Fruit fly (Drosophila melanogaster): ENCODE measurements around the gene CG5556.

Gene CG5556

DNA sequence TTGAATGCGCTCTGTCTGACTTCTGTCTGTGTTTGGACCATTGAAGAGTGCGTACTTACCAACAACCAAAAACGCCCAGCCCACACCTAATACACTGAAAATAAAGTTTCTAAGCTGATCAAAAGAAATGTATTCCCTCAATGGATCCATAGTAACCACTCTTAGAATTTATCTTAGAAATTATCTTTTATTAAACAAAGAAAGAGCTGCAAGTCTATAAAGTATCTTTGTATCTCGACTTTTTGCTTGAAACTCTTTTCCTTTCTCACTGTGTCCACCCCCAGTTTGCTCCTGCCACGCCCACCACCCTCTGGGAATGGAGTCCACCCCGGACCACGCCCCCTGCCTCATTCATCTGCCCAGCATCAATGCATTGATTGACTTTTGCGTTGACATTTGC lies 25.0 kb upstream of the CG5556 start (continued):
- TF ChIP-seq Hr51 (GFP tag; optimal IDR thresholded peaks at IDR 0.05) (peak in 1 of 2 experiments; percentile 1), pho (GFP tag; optimal IDR thresholded peaks at IDR 0.05) (no peak), CG4854 (GFP tag; optimal IDR thresholded peaks at IDR 0.05) (no peak), CG17359 (tag; optimal IDR thresholded peaks at IDR 0.05) (peak; percentile 15), Hr78 (GFP tag; optimal IDR thresholded peaks at IDR 0.05) (no peak), CG13287 (GFP tag; IDR thresholded peaks at IDR 0.05; ENCODE audit: partially characterized antibody) (no peak), CG2712 (tag; optimal IDR thresholded peaks at IDR 0.05) (peak; percentile 26), B-H2 (GFP tag; optimal IDR thresholded peaks at IDR 0.05) (no peak), CG32772 (GFP tag; IDR thresholded peaks at IDR 0.05) (0 out of 2 replicates have a peak, but pooled peaks have one; percentile 12), ssp (GFP tag; IDR thresholded peaks at IDR 0.05) (0 out of 2 replicates have a peak, but pooled peaks have one; percentile 36), nmo (GFP tag; optimal IDR thresholded peaks at IDR 0.05) (no peak), zfh2 (GFP tag; optimal IDR thresholded peaks at IDR 0.05) (no peak), ara (GFP tag; IDR thresholded peaks at IDR 0.05) (0 out of 2 replicates have a peak, but pooled peaks have one; percentile 24), gcm (GFP tag; optimal IDR thresholded peaks at IDR 0.05) (no peak), Blimp-1 (GFP tag; optimal IDR thresholded peaks at IDR 0.05) (peak; percentile 21), CG1603 (tag; optimal IDR thresholded peaks at IDR 0.05) (no peak), Gug (GFP tag; IDR thresholded peaks at IDR 0.05) (no peak), kay (GFP tag; optimal IDR thresholded peaks at IDR 0.05) (no peak), lmd (GFP tag; IDR thresholded peaks at IDR 0.05) (0 out of 2 replicates have a peak, but pooled peaks have one; percentile 9), Sox102F (GFP tag; optimal IDR thresholded peaks at IDR 0.05) (peak; percentile 27), CG2120 (GFP tag; optimal IDR thresholded peaks at IDR 0.05) (peak; percentile 2), shn (GFP tag; optimal IDR thresholded peaks at IDR 0.05) (no peak), CG7745 (tag; optimal IDR thresholded peaks at IDR 0.05) (no peak), ken (GFP tag; IDR thresholded peaks at IDR 0.05) (no peak), sisA (GFP tag; IDR thresholded peaks at IDR 0.05) (peak; percentile 7; the same call in 1 of the 2 replicates), tap (tag; optimal IDR thresholded peaks at IDR 0.05) (no peak), ttk (GFP tag; IDR thresholded peaks at IDR 0.05) (peak; percentile 28; the same call in 1 of the 2 replicates)

DNA sequence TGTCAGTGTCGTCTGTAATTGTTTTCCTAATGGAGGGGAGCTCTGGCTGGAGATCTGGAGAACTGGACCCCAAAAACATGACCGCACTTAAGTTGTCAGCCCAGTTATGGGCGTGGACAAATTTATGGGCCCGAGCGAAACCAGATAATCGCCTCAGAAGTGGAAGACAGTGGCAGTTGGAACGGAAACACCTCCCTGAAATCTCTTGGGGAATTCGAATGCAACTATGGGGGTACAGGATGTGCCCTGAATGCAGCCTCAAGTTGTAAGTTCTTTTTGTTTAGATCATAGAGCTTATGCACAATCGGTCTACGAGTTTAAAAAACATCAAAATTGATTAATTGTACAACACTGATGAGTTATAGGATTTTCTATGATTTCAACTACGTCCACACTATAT lies 15.0 kb upstream of the CG5556 start, which contains the start of gene CG14346:
Gene CG14346, plus strand, starts transcription at position 301 of the 400 bp plus-strand sequence.
- TF ChIP-seq stwl (tag; optimal IDR thresholded peaks at IDR 0.05) = peak; percentile 22
- no peak for TF ChIP-seq dm (GFP tag; optimal IDR thresholded peaks at IDR 0.05)
- no peak for TF ChIP-seq Fer1 (GFP tag; optimal IDR thresholded peaks at IDR 0.05)

DNA sequence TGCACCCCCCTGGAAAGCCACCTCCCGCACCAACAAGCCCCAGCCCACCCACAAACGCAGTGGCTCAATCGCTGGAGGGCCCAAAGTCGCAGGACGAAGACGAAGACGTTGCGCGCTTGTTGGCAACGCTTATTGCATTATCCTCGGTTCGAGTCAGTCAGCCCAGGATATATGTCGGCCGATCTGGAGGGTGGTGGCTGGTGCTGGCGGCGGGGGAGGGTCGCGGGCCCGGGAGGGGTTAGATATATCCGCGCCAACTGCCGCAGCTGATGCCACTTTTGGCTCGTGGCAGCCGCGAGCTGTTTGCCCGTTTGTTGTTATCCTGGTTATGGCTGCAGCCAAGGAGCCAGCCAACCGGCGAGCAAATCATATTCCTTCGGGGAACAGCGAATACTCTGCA lies 12.4 kb upstream of the CG5556 start:
- TF ChIP-seq br (optimal IDR thresholded peaks at IDR 0.05) = no peak
- peak; percentile 59 for TF ChIP-seq Hr39 (optimal IDR thresholded peaks at IDR 0.05)

DNA sequence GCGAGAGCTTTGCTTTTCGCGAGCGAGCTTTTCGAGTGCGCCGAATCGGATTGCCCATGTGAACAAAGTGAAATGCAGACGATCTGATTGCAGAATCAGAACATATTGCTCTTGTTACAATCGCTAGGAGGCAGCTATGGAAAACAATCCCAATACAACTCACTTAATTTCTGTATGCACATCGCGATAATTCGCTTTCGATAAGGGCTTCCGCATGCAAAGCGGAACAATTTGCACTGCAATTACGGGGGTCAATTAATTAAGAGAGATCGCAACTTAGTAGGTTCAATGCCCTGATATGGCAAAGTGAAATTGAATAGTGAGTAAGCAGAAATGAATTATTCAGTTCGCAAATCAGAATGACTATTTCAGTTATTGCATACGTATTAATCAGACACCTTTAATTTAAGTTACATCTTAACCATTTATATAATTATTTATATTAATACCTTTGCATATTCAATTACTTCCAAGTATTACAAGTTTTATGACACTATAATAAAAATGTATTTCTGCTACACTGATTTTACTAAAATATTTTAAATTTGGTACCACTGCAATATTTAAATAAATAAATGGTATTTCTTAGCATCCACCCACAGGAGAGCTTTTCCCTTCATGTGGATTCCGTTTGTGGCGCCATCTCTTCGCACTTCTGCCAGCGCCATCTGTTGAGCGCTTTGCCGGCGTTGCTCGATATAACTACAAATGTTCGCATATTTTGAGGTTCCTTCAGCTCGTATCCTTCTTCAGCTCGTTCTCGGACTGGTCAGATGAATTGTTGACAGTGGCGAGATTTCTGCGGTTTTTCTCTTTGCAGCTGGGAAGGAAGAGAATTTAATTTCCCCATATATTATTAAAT lies 9.3 kb upstream of the CG5556 start, which contains the start of gene NLaz:
Gene NLaz, minus strand, starts transcription at position 51 of the 862 bp plus-strand sequence.
- TF ChIP-seq CG2202 (tag; optimal IDR thresholded peaks at IDR 0.05) = no peak
- no peak for TF ChIP-seq mam (GFP tag; optimal IDR thresholded peaks at IDR 0.05)
- TF ChIP-seq CG4820 (GFP tag; optimal IDR thresholded peaks at IDR 0.05) = peak; percentile 50
- no peak for TF ChIP-seq Deaf1 (tag; optimal IDR thresholded peaks at IDR 0.05)
- no peak for TF ChIP-seq usp (GFP tag; optimal IDR thresholded peaks at IDR 0.05)
- no peak for TF ChIP-seq CG13424 (tag; optimal IDR thresholded peaks at IDR 0.05)
- no peak for TF ChIP-seq CG13775 (GFP tag; optimal IDR thresholded peaks at IDR 0.05)
- TF ChIP-seq Blimp-1 (GFP tag; optimal IDR thresholded peaks at IDR 0.05) = no peak
- no peak for TF ChIP-seq CG12071 (GFP tag; optimal IDR thresholded peaks at IDR 0.05)
- no peak for TF ChIP-seq C15 (GFP tag; IDR thresholded peaks at IDR 0.05)
- TF ChIP-seq insv (GFP tag; optimal IDR thresholded peaks at IDR 0.05) = no peak
- TF ChIP-seq CG14965 (GFP tag; optimal IDR thresholded peaks at IDR 0.05; ENCODE audit: borderline replicate concordance) = no peak
- no peak for TF ChIP-seq vfl (GFP tag; optimal IDR thresholded peaks at IDR 0.05)
- peak; percentile 7; the same call in 1 of the 2 replicates for TF ChIP-seq CG32772 (GFP tag; IDR thresholded peaks at IDR 0.05)
- no peak for TF ChIP-seq NC2α (GFP tag; optimal IDR thresholded peaks at IDR 0.05)
- no peak for TF ChIP-seq Atf6 (GFP tag; IDR thresholded peaks at IDR 0.05)

Data from whole organism, embryonic.